Fruit fly (Drosophila melanogaster) whole organism, embryonic: ENCODE measurements around the gene ttm50.

Experiments
- Aef1 ChIP-seq: fragments of 200-800 bp; sonication (Bioruptor generic); IDR thresholded peaks from 3 replicates; pipeline ENCODE4 v1.3.6; 2022; ENCODE audit warnings: missing biosample characterization, missing genetic modification characterization
- B-H1 ChIP-seq: fragments of 200-800 bp; sonication (Bioruptor generic); IDR thresholded peaks from 3 replicates; pipeline ENCODE4 v1.3.6; 2022; ENCODE audit warnings: missing biosample characterization, missing genetic modification characterization
- CG1024 ChIP-seq: fragments of 200-800 bp; sonication (Bioruptor generic); IDR thresholded peaks from 2 replicates; pipeline ENCODE4 v1.3.6; 2022; ENCODE audit warnings: missing biosample characterization, missing genetic modification characterization
- CG11247 ChIP-seq: fragments of 200-800 bp; sonication (Bioruptor generic); IDR thresholded peaks from 2 replicates; pipeline ENCODE4 v1.3.6; 2022; ENCODE audit warnings: missing biosample characterization, missing genetic modification characterization
- CG11398 ChIP-seq: fragments of 200-800 bp; sonication (Bioruptor generic); optimal IDR thresholded peaks from 2 replicates; lab custom pipeline; 2016; ENCODE audit warnings: missing biosample characterization, missing genetic modification characterization
- CG11560 ChIP-seq: fragments of 200-800 bp; sonication (Bioruptor generic); IDR thresholded peaks from 3 replicates; pipeline ENCODE4 v1.3.6; 2022; ENCODE audit warnings: missing biosample characterization, missing genetic modification characterization
- CG12219 ChIP-seq: fragments of 200-800 bp; sonication (Bioruptor generic); optimal IDR thresholded peaks from 3 replicates; lab custom pipeline; 2018; ENCODE audit warnings: missing biosample characterization, mild to moderate bottlenecking, missing genetic modification characterization
- CG13424 ChIP-seq: fragments of 200-800 bp; sonication (Bioruptor generic); optimal IDR thresholded peaks from 2 replicates; lab custom pipeline; 2019; ENCODE audit warnings: missing biosample characterization, mild to moderate bottlenecking, missing genetic modification characterization, moderate library complexity
- CG13894 ChIP-seq: fragments of 200-800 bp; sonication (Bioruptor generic); optimal IDR thresholded peaks from 3 replicates; lab custom pipeline; 2018; ENCODE audit warnings: missing biosample characterization, mild to moderate bottlenecking, missing genetic modification characterization, moderate library complexity
- CG1832 ChIP-seq: fragments of 200-800 bp; sonication (Bioruptor generic); optimal IDR thresholded peaks from 2 replicates; lab custom pipeline; 2017; ENCODE audit warnings: missing biosample characterization, mild to moderate bottlenecking, missing genetic modification characterization, inconsistent platforms
- CG18764 ChIP-seq: fragments of 200-800 bp; sonication (Bioruptor generic); optimal IDR thresholded peaks from 3 replicates; lab custom pipeline; 2016; ENCODE audit warnings: missing biosample characterization, missing genetic modification characterization
- CG31388 ChIP-seq: fragments of 200-800 bp; sonication (Bioruptor generic); optimal IDR thresholded peaks from 2 replicates; lab custom pipeline; 2016; ENCODE audit warnings: missing biosample characterization, missing genetic modification characterization
- CG32767 ChIP-seq: fragments of 200-800 bp; sonication (Bioruptor generic); IDR thresholded peaks from 2 replicates; pipeline ENCODE4 v1.3.6; 2022; ENCODE audit warnings: missing biosample characterization, missing genetic modification characterization
- CG3281 ChIP-seq: fragments of 200-800 bp; sonication (Bioruptor generic); optimal IDR thresholded peaks from 3 replicates; lab custom pipeline; 2017; ENCODE audit warnings: missing biosample characterization, mild to moderate bottlenecking, missing genetic modification characterization
- CG5180 ChIP-seq: fragments of 200-800 bp; sonication (Bioruptor generic); optimal IDR thresholded peaks from 3 replicates; lab custom pipeline; 2017; ENCODE audit warnings: missing biosample characterization, missing genetic modification characterization, mild to moderate bottlenecking, moderate library complexity, missing genetic modification reagents
- CG6654 ChIP-seq: fragments of 200-800 bp; sonication (Bioruptor generic); optimal IDR thresholded peaks from 2 replicates; lab custom pipeline; 2017; ENCODE audit warnings: missing biosample characterization, mild to moderate bottlenecking, missing genetic modification characterization
- CG6791 ChIP-seq: fragments of 200-800 bp; sonication (Bioruptor generic); IDR thresholded peaks from 3 replicates; pipeline ENCODE4 v1.3.6; 2022; ENCODE audit warnings: missing biosample characterization, missing genetic modification characterization; ENCODE audit not compliant: partially characterized antibody
- CG7987 ChIP-seq: fragments of 200-800 bp; sonication (Bioruptor generic); optimal IDR thresholded peaks from 2 replicates; lab custom pipeline; 2018; ENCODE audit warnings: missing biosample characterization, mild to moderate bottlenecking, missing genetic modification characterization, moderate library complexity
- CG8765 ChIP-seq: fragments of 200-800 bp; sonication (Bioruptor generic); IDR thresholded peaks from 2 replicates; pipeline ENCODE4 v1.3.6; 2022; ENCODE audit warnings: missing biosample characterization, missing genetic modification characterization
- CG9876 ChIP-seq: fragments of 200-800 bp; sonication (Bioruptor generic); optimal IDR thresholded peaks from 2 replicates; lab custom pipeline; 2016; ENCODE audit warnings: missing biosample characterization, missing genetic modification characterization
- D19B ChIP-seq: fragments of 200-800 bp; sonication (Bioruptor generic); optimal IDR thresholded peaks from 2 replicates; lab custom pipeline; 2017; ENCODE audit warnings: missing biosample characterization, mild to moderate bottlenecking, missing genetic modification characterization
- Dll ChIP-seq: fragments of 200-800 bp; sonication (Bioruptor generic); IDR thresholded peaks from 4 replicates; pipeline ENCODE4 v1.3.6; 2022; ENCODE audit warnings: missing biosample characterization, missing genetic modification characterization; ENCODE audit not compliant: partially characterized antibody
- E2f1 ChIP-seq: fragments of 200-800 bp; sonication (Bioruptor generic); IDR thresholded peaks from 2 replicates; pipeline ENCODE4 v1.3.6; 2022; ENCODE audit warnings: missing biosample characterization, missing genetic modification characterization
- ERR ChIP-seq: fragments of 200-800 bp; sonication (Bioruptor generic); optimal IDR thresholded peaks from 2 replicates; lab custom pipeline; 2016; ENCODE audit warnings: missing biosample characterization, missing genetic modification characterization
- Elba2 ChIP-seq: fragments of 200-800 bp; sonication (Bioruptor generic); optimal IDR thresholded peaks from 3 replicates; lab custom pipeline; 2016; ENCODE audit warnings: missing biosample characterization, missing genetic modification characterization
- HLH4C ChIP-seq: fragments of 200-800 bp; sonication (Bioruptor generic); IDR thresholded peaks from 3 replicates; pipeline ENCODE4 v1.3.6; 2022; ENCODE audit warnings: missing biosample characterization, missing genetic modification characterization; ENCODE audit not compliant: partially characterized antibody
- Jarid2 ChIP-seq: fragments of 200-800 bp; sonication (Bioruptor generic); optimal IDR thresholded peaks from 3 replicates; lab custom pipeline; 2017; ENCODE audit warnings: mild to moderate bottlenecking, missing biosample characterization, missing genetic modification reagents, missing genetic modification characterization
- MBD-R2 ChIP-seq: fragments of 200-800 bp; sonication (Bioruptor generic); IDR thresholded peaks from 2 replicates; pipeline ENCODE4 v1.3.6; 2022; ENCODE audit warnings: missing biosample characterization, missing genetic modification characterization
- Myb ChIP-seq: fragments of 200-800 bp; sonication (Bioruptor generic); optimal IDR thresholded peaks from 2 replicates; lab custom pipeline; 2016; ENCODE audit warnings: missing biosample characterization, missing genetic modification characterization
- Nf-YC ChIP-seq: fragments of 200-800 bp; optimal IDR thresholded peaks from 3 replicates; lab custom pipeline; 2019; ENCODE audit warnings: missing biosample characterization, mild to moderate bottlenecking, missing genetic modification characterization, moderate library complexity
- Ptx1 ChIP-seq: fragments of 200-800 bp; sonication (Bioruptor generic); IDR thresholded peaks from 2 replicates; pipeline ENCODE4 v1.3.6; 2022; ENCODE audit warnings: missing biosample characterization, missing genetic modification characterization
- ash1 ChIP-seq: fragments of 200-800 bp; sonication (Bioruptor generic); optimal IDR thresholded peaks from 2 replicates; lab custom pipeline; 2018; ENCODE audit warnings: missing biosample characterization, mild to moderate bottlenecking, missing genetic modification characterization
- br ChIP-seq: fragments of >200 bp; optimal IDR thresholded peaks from 2 replicates; lab custom pipeline; 2017
- dimm ChIP-seq: fragments of 200-800 bp; sonication (Bioruptor generic); IDR thresholded peaks from 2 replicates; pipeline ENCODE4 v1.3.6; 2022; ENCODE audit warnings: missing biosample characterization, missing genetic modification characterization
- emc ChIP-seq: fragments of 200-800 bp; sonication (Bioruptor generic); optimal IDR thresholded peaks from 2 replicates; lab custom pipeline; 2016; ENCODE audit warnings: missing biosample characterization, missing genetic modification characterization
- fd102C ChIP-seq: fragments of 200-800 bp; sonication (Bioruptor generic); optimal IDR thresholded peaks from 2 replicates; lab custom pipeline; 2018; ENCODE audit warnings: missing biosample characterization, mild to moderate bottlenecking, missing genetic modification characterization, moderate library complexity
- fd96Cb ChIP-seq: fragments of 200-800 bp; sonication (Bioruptor generic); optimal IDR thresholded peaks from 2 replicates; lab custom pipeline; 2018; ENCODE audit warnings: missing biosample characterization, mild to moderate bottlenecking, missing genetic modification characterization, moderate library complexity
- fru ChIP-seq: fragments of >200 bp; optimal IDR thresholded peaks from 2 replicates; lab custom pipeline; 2017
- hbn ChIP-seq: fragments of 200-800 bp; sonication (Bioruptor generic); IDR thresholded peaks from 2 replicates; pipeline ENCODE4 v1.3.6; 2022; ENCODE audit warnings: missing biosample characterization, missing genetic modification characterization; ENCODE audit not compliant: partially characterized antibody
- ind ChIP-seq: fragments of 200-800 bp; sonication (Bioruptor generic); optimal IDR thresholded peaks from 3 replicates; lab custom pipeline; 2016; ENCODE audit warnings: missing biosample characterization, missing genetic modification characterization
- kay ChIP-seq: fragments of 200-800 bp; sonication (Bioruptor generic); optimal IDR thresholded peaks from 2 replicates; lab custom pipeline; 2016; ENCODE audit warnings: missing biosample characterization, missing genetic modification characterization
- lmd ChIP-seq: fragments of 200-800 bp; sonication (Bioruptor generic); IDR thresholded peaks from 2 replicates; pipeline ENCODE4 v1.3.6; 2022; ENCODE audit warnings: missing biosample characterization, missing genetic modification characterization
- lov ChIP-seq, 2 experiments: fragments of 200-800 bp in 1 of 2; fragments of >200 bp in 1 of 2; sonication (Bioruptor generic) in 1 of 2; IDR thresholded peaks in 1 of 2; optimal IDR thresholded peaks in 1 of 2; 2 replicates in 1 of 2; 3 replicates in 1 of 2; pipeline versions ENCODE4 v1.3.6 to Lab custom; 2017 to 2022; ENCODE audit warnings: missing biosample characterization in 1 of 2, missing genetic modification characterization in 1 of 2
- mirr ChIP-seq: fragments of 200-800 bp; sonication (Bioruptor generic); optimal IDR thresholded peaks from 3 replicates; lab custom pipeline; 2018; ENCODE audit warnings: missing biosample characterization, mild to moderate bottlenecking, missing genetic modification characterization
- org-1 ChIP-seq: fragments of 200-800 bp; sonication (Bioruptor generic); optimal IDR thresholded peaks from 2 replicates; lab custom pipeline; 2017; ENCODE audit warnings: missing biosample characterization, missing genetic modification characterization
- peb ChIP-seq: fragments of 200-800 bp; sonication (Bioruptor generic); IDR thresholded peaks from 2 replicates; pipeline ENCODE4 v1.3.6; 2022; ENCODE audit warnings: missing biosample characterization, missing genetic modification characterization
- scrt ChIP-seq: fragments of 200-800 bp; sonication (Bioruptor generic); optimal IDR thresholded peaks from 2 replicates; lab custom pipeline; 2018; ENCODE audit warnings: missing biosample characterization, mild to moderate bottlenecking, missing genetic modification characterization, moderate library complexity
- tna ChIP-seq: fragments of 200-800 bp; sonication (Bioruptor generic); IDR thresholded peaks from 2 replicates; pipeline ENCODE4 v1.3.6; 2022; ENCODE audit warnings: missing biosample characterization, missing genetic modification characterization; ENCODE audit not compliant: partially characterized antibody
- twi ChIP-seq: fragments of 200-800 bp; optimal IDR thresholded peaks from 2 replicates; lab custom pipeline; 2019; ENCODE audit warnings: missing biosample characterization, mild to moderate bottlenecking, missing genetic modification characterization, moderate library complexity
- wek ChIP-seq: fragments of 200-800 bp; sonication (Bioruptor generic); optimal IDR thresholded peaks from 3 replicates; lab custom pipeline; 2018; ENCODE audit warnings: missing biosample characterization, mild to moderate bottlenecking, missing genetic modification characterization, moderate library complexity
- yki ChIP-seq: fragments of >200 bp; optimal IDR thresholded peaks from 3 replicates; lab custom pipeline; 2018

The ttm50 gene

dm6 chrX:2703693-2704092 lies 28.3 kb downstream of the ttm50 start, which contains the start of gene Ugalt (continued):
- TF ChIP-seq CG12219 (GFP tag; lab: Kevin White, UChicago) (peak; percentile 100), CG13894 (tag; lab: Kevin White, UChicago) (peak; percentile 100), kay (peak; percentile 100), Nf-YC (peak; percentile 96), dimm (GFP tag; lab: Robert Waterston, UW) (peak; percentile 100), Dll (GFP tag; lab: Robert Waterston, UW) (0 out of 4 replicates have a peak, but pooled peaks have one; percentile 24), B-H1 (GFP tag; lab: Robert Waterston, UW) (peak; percentile 100), hbn (GFP tag; lab: Robert Waterston, UW) (no peak), CG11247 (GFP tag; lab: Robert Waterston, UW) (peak; percentile 100), CG6654 (GFP tag; lab: Kevin White, UChicago) (peak; percentile 98), tna (GFP tag; lab: Robert Waterston, UW) (no peak), fru (lab: Kevin White, UChicago) (no peak), CG31388 (peak; percentile 100), CG3281 (GFP tag; lab: Kevin White, UChicago) (peak; percentile 100), twi (tag; lab: Kevin White, UChicago) (peak; percentile 100), HLH4C (GFP tag; lab: Robert Waterston, UW) (0 out of 3 replicates have a peak, but pooled peaks have one; percentile 40), emc (GFP tag; lab: Kevin White, UChicago) (peak; percentile 100), org-1 (GFP tag; lab: Kevin White, UChicago) (peak; percentile 100), Myb (peak; percentile 99), mirr (GFP tag; lab: Kevin White, UChicago) (peak; percentile 100), CG1832 (GFP tag; lab: Kevin White, UChicago) (peak; percentile 80), Aef1 (GFP tag; lab: Robert Waterston, UW) (peak; percentile 100), CG1024 (GFP tag; lab: Robert Waterston, UW) (peak; percentile 100), br (lab: Kevin White, UChicago) (no peak), MBD-R2 (peak; percentile 100), E2f1 (peak; percentile 100), lmd (GFP tag; lab: Robert Waterston, UW) (peak; percentile 100), fd102C (GFP tag; lab: Kevin White, UChicago) (peak; percentile 97), CG9876 (GFP tag; lab: Kevin White, UChicago) (peak; percentile 100), CG5180 (peak; percentile 96), lov (optimal IDR thresholded peaks at IDR 0.05; lab: Kevin White, UChicago) (no peak), lov (GFP tag; IDR thresholded peaks at IDR 0.05; lab: Robert Waterston, UW) (peak; percentile 100), Elba2 (GFP tag; lab: Kevin White, UChicago) (peak; percentile 98), ERR (peak; percentile 100), CG13424 (tag; lab: Kevin White, UChicago) (peak; percentile 100), yki (no peak), CG11560 (tag; lab: Robert Waterston, UW) (peak; percentile 98), peb (GFP tag; lab: Robert Waterston, UW) (peak; percentile 100), Ptx1 (GFP tag; lab: Robert Waterston, UW) (peak; percentile 100), ind (GFP tag; lab: Kevin White, UChicago) (peak; percentile 100), CG7987 (GFP tag; lab: Kevin White, UChicago) (peak; percentile 100), wek (peak; percentile 100), fd96Cb (tag; lab: Kevin White, UChicago) (peak; percentile 100), CG6791 (peak; percentile 35; the same call in 1 of the 3 replicates), CG18764 (GFP tag; lab: Kevin White, UChicago) (peak; percentile 100), scrt (GFP tag; lab: Kevin White, UChicago) (peak; percentile 100), CG32767 (GFP tag; lab: Robert Waterston, UW) (peak; percentile 100), D19B (GFP tag; lab: Kevin White, UChicago) (peak; percentile 99), ash1 (peak; percentile 100), Jarid2 (GFP tag; lab: Kevin White, UChicago) (peak; percentile 100), CG8765 (GFP tag; lab: Robert Waterston, UW) (peak; percentile 100), CG11398 (peak; percentile 100)
